Worm (Caenorhabditis elegans): Measurements from ENCODE around the gene K11C4.1.

The K11C4.1 gene

DNA sequence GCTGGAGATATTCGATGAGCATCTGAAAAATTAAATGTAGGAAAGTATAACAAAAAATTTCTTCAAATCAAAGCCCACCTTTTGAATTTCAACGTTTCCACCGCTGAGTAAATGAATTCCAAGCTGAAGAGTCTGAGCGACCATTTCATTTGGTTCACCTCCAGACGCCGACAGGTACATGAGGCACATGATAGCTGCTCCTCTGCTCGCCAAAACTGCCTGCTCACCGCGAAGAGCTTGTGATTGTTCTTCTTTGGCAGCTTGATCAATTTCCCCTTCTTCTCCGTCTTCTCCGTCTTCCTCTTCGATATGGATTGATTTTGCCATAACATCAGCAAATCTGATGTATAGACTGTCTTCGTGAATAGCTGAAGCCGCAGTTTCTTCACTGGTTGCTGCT lies 9.6 kb downstream of the K11C4.1 start:
- TF ChIP-seq ztf-23 (GFP tag; IDR thresholded peaks at IDR 0.05) (no peak), flt-1 (GFP tag; IDR thresholded peaks at IDR 0.05) (no peak), T22C8.4 (GFP tag; IDR thresholded peaks at IDR 0.05) (no peak), klf-2 (GFP tag; conservative IDR thresholded peaks at IDR 0.05) (no peak), cog-1 (tag; optimal IDR thresholded peaks at IDR 0.05) (no peak), tab-1 (GFP tag; IDR thresholded peaks at IDR 0.05) (no peak), ref-1 (GFP tag; conservative IDR thresholded peaks at IDR 0.05) (no peak), med-1 (GFP tag; optimal IDR thresholded peaks at IDR 0.05; ENCODE audit: insufficient read depth) (no peak), ztf-29 (GFP tag; IDR thresholded peaks at IDR 0.05) (no peak)

DNA sequence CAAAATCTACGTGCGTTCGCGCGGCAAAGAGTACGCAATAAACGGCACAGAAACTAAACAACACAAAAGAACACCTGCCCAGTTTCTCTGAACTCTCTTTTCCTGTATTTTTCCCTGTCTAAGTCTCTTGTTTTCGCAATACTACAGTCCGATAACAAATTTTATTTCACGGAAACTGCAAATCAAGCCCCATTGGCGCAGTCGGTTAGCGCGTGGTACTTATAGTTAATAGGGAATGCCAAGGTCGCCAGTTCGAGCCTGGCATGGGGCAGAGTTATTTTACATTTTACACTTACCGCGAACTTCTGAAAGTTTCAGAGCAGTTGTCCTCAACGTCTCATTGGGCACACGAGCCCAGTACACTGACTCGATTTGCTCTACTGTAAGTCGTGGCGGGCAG lies 20.5 kb downstream of the K11C4.1 start:
- TF ChIP-seq ztf-29 (GFP tag; IDR thresholded peaks at IDR 0.05) (no peak), flt-1 (GFP tag; IDR thresholded peaks at IDR 0.05) (no peak), ref-1 (GFP tag; conservative IDR thresholded peaks at IDR 0.05) (no peak), T22C8.4 (GFP tag; IDR thresholded peaks at IDR 0.05) (no peak), med-1 (GFP tag; optimal IDR thresholded peaks at IDR 0.05; ENCODE audit: insufficient read depth) (no peak), ztf-23 (GFP tag; IDR thresholded peaks at IDR 0.05) (no peak), tab-1 (GFP tag; IDR thresholded peaks at IDR 0.05) (no peak), klf-2 (GFP tag; conservative IDR thresholded peaks at IDR 0.05) (no peak), cog-1 (tag; optimal IDR thresholded peaks at IDR 0.05) (no peak)

ce11 chrV:6919251-6919650 lies 22.5 kb downstream of the K11C4.1 start:
- TF ChIP-seq flt-1 (GFP tag; IDR thresholded peaks at IDR 0.05) = no peak

ce11 chrV:6926633-6927032 lies 29.8 kb downstream of the K11C4.1 start:
- TF ChIP-seq ztf-29 (GFP tag; IDR thresholded peaks at IDR 0.05) (no peak), med-1 (GFP tag; optimal IDR thresholded peaks at IDR 0.05; ENCODE audit: insufficient read depth) (no peak), klf-2 (GFP tag; conservative IDR thresholded peaks at IDR 0.05) (no peak), ref-1 (GFP tag; conservative IDR thresholded peaks at IDR 0.05) (no peak), flt-1 (GFP tag; IDR thresholded peaks at IDR 0.05) (no peak), cog-1 (tag; optimal IDR thresholded peaks at IDR 0.05) (no peak), T22C8.4 (GFP tag; IDR thresholded peaks at IDR 0.05) (no peak), ztf-23 (GFP tag; IDR thresholded peaks at IDR 0.05) (no peak), tab-1 (GFP tag; IDR thresholded peaks at IDR 0.05) (no peak)

- TF ChIP-seq med-1 (GFP tag; optimal IDR thresholded peaks at IDR 0.05; ENCODE audit: insufficient read depth) = no peak
- TF ChIP-seq tab-1 (GFP tag; IDR thresholded peaks at IDR 0.05) = no peak
- no peak for TF ChIP-seq ref-1 (GFP tag; conservative IDR thresholded peaks at IDR 0.05)
- no peak for TF ChIP-seq flt-1 (GFP tag; IDR thresholded peaks at IDR 0.05)
- no peak for TF ChIP-seq ztf-23 (GFP tag; IDR thresholded peaks at IDR 0.05)
- no peak for TF ChIP-seq T22C8.4 (GFP tag; IDR thresholded peaks at IDR 0.05)
- TF ChIP-seq cog-1 (tag; optimal IDR thresholded peaks at IDR 0.05) = no peak
- no peak for TF ChIP-seq ztf-29 (GFP tag; IDR thresholded peaks at IDR 0.05)
- no peak for TF ChIP-seq klf-2 (GFP tag; conservative IDR thresholded peaks at IDR 0.05)
Measured at ce11 chrV:6928938-6929337, 32.1 kb downstream of the K11C4.1 start, which contains the start of gene unc-68. unc-68 (minus strand) TSS chrV:6929038.

- TF ChIP-seq cog-1 (tag; optimal IDR thresholded peaks at IDR 0.05) (no peak), ztf-29 (GFP tag; IDR thresholded peaks at IDR 0.05) (no peak), T22C8.4 (GFP tag; IDR thresholded peaks at IDR 0.05) (no peak), med-1 (GFP tag; optimal IDR thresholded peaks at IDR 0.05; ENCODE audit: insufficient read depth) (no peak), klf-2 (GFP tag; conservative IDR thresholded peaks at IDR 0.05) (no peak), tab-1 (GFP tag; IDR thresholded peaks at IDR 0.05) (no peak), ref-1 (GFP tag; conservative IDR thresholded peaks at IDR 0.05) (no peak), ztf-23 (GFP tag; IDR thresholded peaks at IDR 0.05) (no peak), flt-1 (GFP tag; IDR thresholded peaks at IDR 0.05) (no peak)
Measured at ce11 chrV:6930284-6930683, 33.5 kb downstream of the K11C4.1 start.

- TF ChIP-seq ref-1 (GFP tag; conservative IDR thresholded peaks at IDR 0.05) (no peak), flt-1 (GFP tag; IDR thresholded peaks at IDR 0.05) (no peak), med-1 (GFP tag; optimal IDR thresholded peaks at IDR 0.05; ENCODE audit: insufficient read depth) (no peak), klf-2 (GFP tag; conservative IDR thresholded peaks at IDR 0.05) (no peak), cog-1 (tag; optimal IDR thresholded peaks at IDR 0.05) (no peak), ztf-23 (GFP tag; IDR thresholded peaks at IDR 0.05) (no peak), T22C8.4 (GFP tag; IDR thresholded peaks at IDR 0.05) (no peak), tab-1 (GFP tag; IDR thresholded peaks at IDR 0.05) (no peak), ztf-29 (GFP tag; IDR thresholded peaks at IDR 0.05) (no peak)
Measured at ce11 chrV:6934212-6934611, 37.4 kb downstream of the K11C4.1 start, which contains the start of gene lipl-6. lipl-6 (minus strand) TSS chrV:6934312.

DNA sequence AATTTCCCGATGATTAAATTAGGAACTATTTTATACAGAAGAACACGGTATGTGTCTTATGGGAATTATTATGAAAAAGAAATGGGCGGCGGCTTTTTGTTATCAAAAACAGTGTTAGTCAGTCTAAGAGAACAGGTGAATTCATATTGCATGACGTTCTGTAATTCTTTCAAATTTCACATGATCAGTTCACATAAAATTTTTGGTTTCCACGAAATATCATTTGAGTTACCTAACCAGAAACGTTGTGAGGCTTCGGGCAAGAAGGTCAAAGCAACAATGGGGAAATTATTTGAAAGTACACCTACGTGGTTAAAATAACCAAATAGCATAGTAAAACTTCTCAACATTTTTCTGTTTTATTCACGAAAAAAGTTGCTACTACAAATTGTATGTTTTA lies 39.1 kb downstream of the K11C4.1 start, which contains the start of gene Y57E12B.10:
TSS of gene Y57E12B.10 (minus strand) at position 101 of the 400 bp plus-strand sequence.
- TF ChIP-seq ztf-23 (GFP tag; IDR thresholded peaks at IDR 0.05) = no peak
- TF ChIP-seq klf-2 (GFP tag; conservative IDR thresholded peaks at IDR 0.05) = no peak
- TF ChIP-seq cog-1 (tag; optimal IDR thresholded peaks at IDR 0.05) = no peak
- no peak for TF ChIP-seq tab-1 (GFP tag; IDR thresholded peaks at IDR 0.05)
- no peak for TF ChIP-seq flt-1 (GFP tag; IDR thresholded peaks at IDR 0.05)
- TF ChIP-seq T22C8.4 (GFP tag; IDR thresholded peaks at IDR 0.05) = no peak
- no peak for TF ChIP-seq med-1 (GFP tag; optimal IDR thresholded peaks at IDR 0.05; ENCODE audit: insufficient read depth)
- no peak for TF ChIP-seq ztf-29 (GFP tag; IDR thresholded peaks at IDR 0.05)
- no peak for TF ChIP-seq ref-1 (GFP tag; conservative IDR thresholded peaks at IDR 0.05)

- TF ChIP-seq flt-1 (GFP tag; IDR thresholded peaks at IDR 0.05) (no peak), T22C8.4 (GFP tag; IDR thresholded peaks at IDR 0.05) (no peak), ztf-29 (GFP tag; IDR thresholded peaks at IDR 0.05) (no peak), med-1 (GFP tag; optimal IDR thresholded peaks at IDR 0.05; ENCODE audit: insufficient read depth) (no peak), ref-1 (GFP tag; conservative IDR thresholded peaks at IDR 0.05) (no peak), ztf-23 (GFP tag; IDR thresholded peaks at IDR 0.05) (no peak), tab-1 (GFP tag; IDR thresholded peaks at IDR 0.05) (no peak), cog-1 (tag; optimal IDR thresholded peaks at IDR 0.05) (no peak), klf-2 (GFP tag; conservative IDR thresholded peaks at IDR 0.05) (no peak)
Measured at ce11 chrV:6947442-6947841, 50.6 kb downstream of the K11C4.1 start, which contains the start of gene Y57E12B.4. Y57E12B.4 (minus strand) TSS chrV:6947542.

Data from whole organism, midembryonic.